Worm (Caenorhabditis elegans): Measurements from ENCODE around the gene C50B6.7.

DNA sequence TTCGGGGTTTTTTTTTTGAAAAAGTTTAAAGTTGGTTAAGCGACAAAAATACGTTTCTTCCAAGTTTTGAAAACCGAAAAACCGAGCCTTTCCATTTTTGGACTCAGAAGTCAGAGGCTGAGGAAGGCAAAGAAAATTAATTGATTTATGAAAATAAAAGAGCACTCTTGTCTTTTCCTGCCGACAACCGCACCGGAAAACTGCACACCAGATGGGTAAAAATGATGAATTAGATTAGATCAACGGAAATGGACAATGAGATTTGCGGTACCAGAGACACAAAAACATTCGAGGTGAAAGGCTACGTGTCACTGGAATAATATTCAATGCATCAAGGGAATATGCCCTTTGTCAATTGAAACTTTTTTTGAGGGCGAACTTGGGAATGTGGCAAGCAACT is 30.3 kb downstream of the C50B6.7 start:
- no peak for TF ChIP-seq dpl-1 (GFP tag; optimal IDR thresholded peaks at IDR 0.05)
- TF ChIP-seq hlh-12 (tag; optimal IDR thresholded peaks at IDR 0.05), result no peak
- TF ChIP-seq unc-130 (GFP tag; optimal IDR thresholded peaks at IDR 0.05), result no peak
- TF ChIP-seq bed-2 (GFP tag; IDR thresholded peaks at IDR 0.05), result no peak
- no peak for TF ChIP-seq die-1 (tag; optimal IDR thresholded peaks at IDR 0.05)
- TF ChIP-seq ztf-6 (GFP tag; IDR thresholded peaks at IDR 0.05), result no peak
- no peak for TF ChIP-seq ZK185.1 (tag; optimal IDR thresholded peaks at IDR 0.05; ENCODE audit: poor library complexity, severe bottlenecking)

All from whole organism, young adult.